Worm (Caenorhabditis elegans) whole organism, L3 larva: ENCODE data around the gene sri-1.

ENCODE experiments used
- R02D3.7 ChIP-seq: fragments of 150-350 bp; optimal IDR thresholded peaks from 2 replicates; lab custom pipeline; 2014; ENCODE audit warnings: missing biosample characterization, missing genetic modification characterization
- ZK546.5 ChIP-seq: sonication (generic microtip); optimal IDR thresholded peaks from 2 replicates; lab custom pipeline; 2017; ENCODE audit warnings: missing biosample characterization, missing genetic modification characterization
- ceh-16 ChIP-seq: sonication (generic microtip); optimal IDR thresholded peaks from 2 replicates; lab custom pipeline; 2017; ENCODE audit warnings: missing biosample characterization, missing genetic modification characterization
- ceh-28 ChIP-seq: fragments of 150-350 bp; optimal IDR thresholded peaks from 2 replicates; lab custom pipeline; 2014; ENCODE audit warnings: missing biosample characterization, missing genetic modification reagents, missing genetic modification characterization
- ceh-82 ChIP-seq: fragments of 150-350 bp; optimal IDR thresholded peaks from 2 replicates; lab custom pipeline; 2014; ENCODE audit warnings: missing biosample characterization, missing genetic modification characterization
- egl-27 ChIP-seq: sonication (generic microtip); optimal IDR thresholded peaks from 4 replicates; lab custom pipeline; 2017; ENCODE audit warnings: missing biosample characterization, missing genetic modification reagents, missing genetic modification characterization
- egl-5 ChIP-seq: fragments of 150-350 bp; optimal IDR thresholded peaks from 2 replicates; lab custom pipeline; 2017; ENCODE audit warnings: missing biosample characterization, missing genetic modification reagents, missing genetic modification characterization, inconsistent platforms
- elt-1 ChIP-seq: fragments of 150-350 bp; optimal IDR thresholded peaks from 2 replicates; lab custom pipeline; 2014; ENCODE audit warnings: missing biosample characterization, missing genetic modification characterization
- elt-2 ChIP-seq: sonication (generic microtip); optimal IDR thresholded peaks from 2 replicates; lab custom pipeline; 2016; ENCODE audit warnings: missing genetic modification reagents, mild to moderate bottlenecking, missing genetic modification characterization, missing compliant biosample characterization
- elt-3 ChIP-seq, 3 experiments: fragments of 150-350 bp in 1 of 3; sonication (generic microtip) in 2 of 3; optimal IDR thresholded peaks; 2 replicates in 2 of 3; 4 replicates in 1 of 3; lab custom pipeline; 2014 to 2017; ENCODE audit warnings: missing biosample characterization in 3 of 3, missing genetic modification characterization in 3 of 3
- eor-1 ChIP-seq, 2 experiments: fragments of 150-350 bp; optimal IDR thresholded peaks; 2 replicates each; lab custom pipeline; 2014 to 2018; ENCODE audit warnings: missing biosample characterization in 2 of 2, missing genetic modification characterization in 2 of 2
- fkh-10 ChIP-seq: sonication (generic microtip); optimal IDR thresholded peaks from 2 replicates; lab custom pipeline; 2017; ENCODE audit warnings: missing biosample characterization, missing genetic modification reagents, missing genetic modification characterization
- fkh-2 ChIP-seq: fragments of 150-350 bp; optimal IDR thresholded peaks from 2 replicates; lab custom pipeline; 2014; ENCODE audit warnings: missing biosample characterization, missing genetic modification reagents, missing genetic modification characterization
- fos-1 ChIP-seq: fragments of 150-350 bp; optimal IDR thresholded peaks from 2 replicates; lab custom pipeline; 2014; ENCODE audit warnings: missing biosample characterization, missing genetic modification characterization
- hmg-11 ChIP-seq: sonication (generic microtip); optimal IDR thresholded peaks from 2 replicates; lab custom pipeline; 2016; ENCODE audit warnings: missing genetic modification characterization, missing compliant biosample characterization
- jun-1 ChIP-seq: fragments of 150-350 bp; optimal IDR thresholded peaks from 2 replicates; lab custom pipeline; 2014; ENCODE audit warnings: missing biosample characterization, missing genetic modification reagents, missing genetic modification characterization
- lin-15B ChIP-seq: fragments of 150-350 bp; optimal IDR thresholded peaks from 2 replicates; lab custom pipeline; 2014; ENCODE audit warnings: missing biosample characterization, missing genetic modification characterization
- lsy-12 ChIP-seq: sonication (generic microtip); optimal IDR thresholded peaks from 2 replicates; lab custom pipeline; 2016; ENCODE audit warnings: mild to moderate bottlenecking, missing genetic modification characterization, missing compliant biosample characterization
- mdl-1 ChIP-seq: fragments of 150-350 bp; optimal IDR thresholded peaks from 2 replicates; lab custom pipeline; 2014; ENCODE audit warnings: missing biosample characterization, missing genetic modification characterization
- nhr-237 ChIP-seq: fragments of 150-350 bp; optimal IDR thresholded peaks from 2 replicates; lab custom pipeline; 2014; ENCODE audit warnings: missing biosample characterization, missing genetic modification characterization
- nhr-25 ChIP-seq: sonication (generic microtip); optimal IDR thresholded peaks from 2 replicates; lab custom pipeline; 2017; ENCODE audit warnings: missing biosample characterization, missing genetic modification characterization
- nhr-28 ChIP-seq: fragments of 150-350 bp; optimal IDR thresholded peaks from 2 replicates; lab custom pipeline; 2014; ENCODE audit warnings: missing biosample characterization, missing genetic modification characterization
- nhr-43 ChIP-seq: sonication (generic microtip); optimal IDR thresholded peaks from 2 replicates; lab custom pipeline; 2016; ENCODE audit warnings: mild to moderate bottlenecking, missing genetic modification characterization, missing compliant biosample characterization; ENCODE audit not compliant: poor library complexity, severe bottlenecking
- nhr-67 ChIP-seq: fragments of 150-350 bp; optimal IDR thresholded peaks from 2 replicates; lab custom pipeline; 2014; ENCODE audit warnings: missing biosample characterization, missing genetic modification characterization
- nhr-77 ChIP-seq: fragments of 150-350 bp; optimal IDR thresholded peaks from 2 replicates; lab custom pipeline; 2014; ENCODE audit warnings: missing biosample characterization, missing genetic modification characterization
- pha-4 ChIP-seq: fragments of 150-350 bp; optimal IDR thresholded peaks from 2 replicates; lab custom pipeline; 2014; ENCODE audit warnings: missing biosample characterization, missing genetic modification reagents, missing genetic modification characterization
- pqm-1 ChIP-seq: fragments of 150-350 bp; optimal IDR thresholded peaks from 2 replicates; lab custom pipeline; 2017; ENCODE audit warnings: missing biosample characterization, missing genetic modification characterization, inconsistent platforms
- snpc-4 ChIP-seq: fragments of 150-350 bp; optimal IDR thresholded peaks from 2 replicates; lab custom pipeline; 2014; ENCODE audit warnings: missing biosample characterization, missing genetic modification characterization
- unc-39 ChIP-seq: sonication (generic microtip); optimal IDR thresholded peaks from 4 replicates; lab custom pipeline; 2017; ENCODE audit warnings: missing biosample characterization, missing genetic modification characterization
- unc-62 ChIP-seq: fragments of 150-350 bp; sonication (generic microtip); optimal IDR thresholded peaks from 4 replicates; lab custom pipeline; 2014; ENCODE audit warnings: missing biosample characterization, missing genetic modification reagents, missing genetic modification characterization
- zag-1 ChIP-seq: fragments of 150-350 bp; optimal IDR thresholded peaks from 2 replicates; lab custom pipeline; 2014; ENCODE audit warnings: missing biosample characterization, missing genetic modification characterization
- ztf-11 ChIP-seq: fragments of 150-350 bp; optimal IDR thresholded peaks from 2 replicates; lab custom pipeline; 2014; ENCODE audit warnings: missing biosample characterization, missing genetic modification characterization
- ztf-4 ChIP-seq: fragments of 150-350 bp; optimal IDR thresholded peaks from 2 replicates; lab custom pipeline; 2014; ENCODE audit warnings: missing biosample characterization, missing genetic modification characterization

The sri-1 gene

ce11 chrV:15955497-15955896 is 11.9 kb downstream of the sri-1 start, which contains the start of gene srh-186:
srh-186 (plus strand) TSS chrV:15955797.
- TF ChIP-seq fos-1 (tag; lab: Kevin White, UChicago) (no peak), ceh-16 (tag; lab: Kevin White, UChicago) (no peak), lin-15B (no peak), elt-1 (tag; lab: Kevin White, UChicago) (no peak), ztf-11 (tag; lab: Kevin White, UChicago) (no peak), zag-1 (tag; lab: Kevin White, UChicago) (no peak), nhr-28 (no peak), nhr-25 (tag; lab: Kevin White, UChicago) (no peak), ceh-28 (tag; lab: Kevin White, UChicago) (no peak), nhr-67 (no peak)

- no peak for TF ChIP-seq nhr-237
- TF ChIP-seq hmg-11 (tag; lab: Kevin White, UChicago) = no peak
- no peak for TF ChIP-seq unc-62
- no peak for TF ChIP-seq ztf-4 (tag; lab: Kevin White, UChicago)
- TF ChIP-seq fkh-2 (tag; lab: Kevin White, UChicago) = no peak
- TF ChIP-seq ceh-28 (tag; lab: Kevin White, UChicago) = no peak
- no peak for TF ChIP-seq R02D3.7 (tag; lab: Kevin White, UChicago)
- TF ChIP-seq eor-1 (tag; optimal IDR thresholded peaks at IDR 0.05; lab: Kevin White, UChicago) = no peak
- TF ChIP-seq, all 47 proteins: peak for 0
These were observed 12.5 kb downstream of the sri-1 start, which contains the start of gene srw-57 for ce11 chrV:15954932-15955331. srw-57 (minus strand) TSS chrV:15955032.

- TF ChIP-seq snpc-4 (tag; lab: Kevin White, UChicago) (no peak), egl-27 (tag; lab: Kevin White, UChicago) (no peak), nhr-43 (tag; lab: Kevin White, UChicago) (no peak), lsy-12 (no peak), nhr-28 (no peak), unc-39 (no peak), ceh-82 (tag; lab: Kevin White, UChicago) (no peak), ztf-11 (tag; lab: Kevin White, UChicago) (no peak), elt-1 (tag; lab: Kevin White, UChicago) (no peak), ztf-4 (tag; lab: Kevin White, UChicago) (no peak), ceh-16 (tag; lab: Kevin White, UChicago) (no peak), ZK546.5 (tag; lab: Kevin White, UChicago) (no peak), R02D3.7 (tag; lab: Kevin White, UChicago) (no peak), hmg-11 (tag; lab: Kevin White, UChicago) (no peak)
These were observed 14.7 kb downstream of the sri-1 start, which contains the start of gene srw-56 for ce11 chrV:15952762-15953161. srw-56 (minus strand) TSS chrV:15952862.

ce11 chrV:15950903-15951302 is 16.5 kb downstream of the sri-1 start, which contains the start of gene srw-59:
srw-59 (minus strand) TSS chrV:15951003.
- TF ChIP-seq elt-3 (tag; optimal IDR thresholded peaks at IDR 0.05; lab: Kevin White, UChicago) = no peak
- no peak for TF ChIP-seq nhr-43 (tag; lab: Kevin White, UChicago)
- no peak for TF ChIP-seq ztf-4 (tag; lab: Kevin White, UChicago)
- no peak for TF ChIP-seq unc-39
- TF ChIP-seq ztf-11 (tag; lab: Kevin White, UChicago) = no peak
- TF ChIP-seq egl-5 = no peak

DNA sequence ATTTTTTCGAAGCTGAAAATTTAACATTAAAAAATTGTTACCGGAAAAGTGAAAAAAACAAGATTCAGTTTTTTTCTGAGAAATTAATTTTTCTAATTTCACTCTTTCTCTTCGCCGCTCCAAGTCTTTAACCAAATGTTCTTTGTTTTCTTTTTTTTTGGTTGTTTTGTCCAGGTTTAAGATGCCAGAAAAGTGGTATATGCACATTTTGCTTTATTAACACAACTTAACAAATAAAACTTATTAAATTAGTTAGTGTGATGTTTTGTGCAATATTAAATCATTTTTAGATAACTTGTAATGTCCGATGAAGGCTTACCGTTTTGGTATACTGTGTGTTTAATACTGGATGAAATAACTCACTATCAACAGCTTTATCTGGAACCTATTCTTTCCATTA is 24.3 kb downstream of the sri-1 start, which contains the start of gene srw-53:
srw-53 (plus strand) TSS at position 301 of the 400 bp plus-strand sequence.
- TF ChIP-seq nhr-28 (no peak), ZK546.5 (tag; lab: Kevin White, UChicago) (no peak), fkh-10 (GFP tag; lab: Kevin White, UChicago) (no peak), R02D3.7 (tag; lab: Kevin White, UChicago) (no peak), lin-15B (no peak), snpc-4 (tag; lab: Kevin White, UChicago) (no peak), elt-2 (tag; lab: Kevin White, UChicago) (no peak), egl-27 (tag; lab: Kevin White, UChicago) (no peak), pha-4 (tag; lab: Kevin White, UChicago) (no peak), lsy-12 (no peak), nhr-25 (tag; lab: Kevin White, UChicago) (no peak), mdl-1 (no peak), pqm-1 (tag; lab: Kevin White, UChicago) (no peak), nhr-77 (no peak), nhr-67 (no peak), jun-1 (no peak), elt-1 (tag; lab: Kevin White, UChicago) (no peak), unc-62 (no peak)
- TF ChIP-seq, all 47 proteins: peak for 0
